Fruit fly (Drosophila melanogaster): ENCODE results near the gene GlcAT-S.
A peak's percentile ranks its signal among the peaks of the same experiment; 100 is the strongest.

The GlcAT-S gene

DNA sequence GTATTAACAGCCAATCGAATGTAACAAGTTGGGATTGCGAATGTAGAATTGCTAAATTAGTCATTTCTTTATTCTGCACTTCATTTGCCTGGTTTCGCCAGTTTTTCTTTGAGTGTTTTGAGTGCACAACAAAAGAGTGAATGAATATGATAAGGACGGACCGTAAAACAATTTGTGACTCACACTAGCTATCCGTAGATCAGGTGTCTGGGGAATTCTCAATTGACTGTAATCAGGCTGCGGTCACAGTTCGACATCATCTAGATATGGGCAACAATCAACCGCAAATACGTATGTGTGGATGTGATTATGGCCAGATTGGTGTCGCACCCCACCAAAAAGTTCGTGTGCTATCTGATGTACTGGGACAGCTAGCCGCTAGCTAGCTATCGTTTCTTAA is 3.7 kb downstream of the GlcAT-S start (continued):
- TF ChIP-seq salm (tag; optimal IDR thresholded peaks at IDR 0.05): no peak
- TF ChIP-seq CG8924 (tag; optimal IDR thresholded peaks at IDR 0.05): no peak
- no peak for TF ChIP-seq Atf-2 (GFP tag; optimal IDR thresholded peaks at IDR 0.05)
- no peak for TF ChIP-seq crc (GFP tag; optimal IDR thresholded peaks at IDR 0.05)
- no peak for TF ChIP-seq CG17912 (GFP tag; optimal IDR thresholded peaks at IDR 0.05)
- no peak for TF ChIP-seq CG14965 (GFP tag; optimal IDR thresholded peaks at IDR 0.05; ENCODE audit: borderline replicate concordance)
- no peak for TF ChIP-seq Hr51 (GFP tag; optimal IDR thresholded peaks at IDR 0.05)
- no peak for TF ChIP-seq CG10147 (GFP tag; optimal IDR thresholded peaks at IDR 0.05)
- TF ChIP-seq tll (GFP tag; optimal IDR thresholded peaks at IDR 0.05): no peak
- TF ChIP-seq Lhr (GFP tag; optimal IDR thresholded peaks at IDR 0.05): no peak
- TF ChIP-seq CTCF (GFP tag; optimal IDR thresholded peaks at IDR 0.05): no peak
- TF ChIP-seq kni (GFP tag; optimal IDR thresholded peaks at IDR 0.05): no peak

DNA sequence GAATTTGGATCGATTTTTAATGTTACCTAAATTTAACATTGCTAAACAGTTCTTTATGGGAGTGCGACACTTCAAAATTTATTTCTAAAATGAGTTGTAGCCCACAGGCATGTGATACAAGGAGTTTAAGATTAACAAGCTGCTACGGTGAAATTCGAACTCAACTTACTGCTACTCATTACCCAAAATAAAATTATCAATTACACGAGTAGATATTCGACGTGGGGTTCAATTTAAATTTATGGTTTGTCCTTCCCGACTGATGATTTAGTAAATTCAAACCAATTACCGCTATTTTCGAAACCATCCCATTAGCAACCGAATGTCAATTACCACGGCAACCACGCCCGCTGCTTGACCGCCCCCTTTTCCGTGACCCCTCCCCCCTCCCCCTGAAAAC is 8.9 kb downstream of the GlcAT-S start, which contains the start of gene CG31882:
Gene CG31882 (minus strand): TSS at position 101 of the 400 bp plus-strand sequence.
- TF ChIP-seq ac (GFP tag; optimal IDR thresholded peaks at IDR 0.05) (no peak), scrt (GFP tag; optimal IDR thresholded peaks at IDR 0.05) (no peak), CG8765 (GFP tag; IDR thresholded peaks at IDR 0.05) (no peak)

DNA sequence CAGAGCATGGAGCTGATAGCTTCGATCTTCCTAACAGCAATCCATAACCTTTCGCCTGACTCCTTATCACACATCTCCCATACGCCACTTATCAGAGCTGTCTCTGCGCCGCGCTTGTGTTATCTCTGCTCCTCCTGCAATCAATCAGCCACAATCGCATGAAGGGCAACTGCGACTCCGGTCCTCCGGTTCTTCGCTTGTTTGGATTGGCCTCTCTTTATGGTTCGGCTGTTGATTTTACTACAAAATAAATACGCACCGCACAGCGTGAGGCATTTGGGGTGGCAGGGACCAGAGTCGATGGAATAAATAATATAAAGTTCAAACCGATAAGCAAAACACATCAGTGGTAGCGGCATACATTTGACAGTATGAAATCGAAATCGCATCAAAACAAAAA is 16.8 kb downstream of the GlcAT-S start:
- TF ChIP-seq CTCF (GFP tag; optimal IDR thresholded peaks at IDR 0.05): no peak
- peak; percentile 25 for TF ChIP-seq PHDP (tag; optimal IDR thresholded peaks at IDR 0.05)
- peak; percentile 39 for TF ChIP-seq NC2α (GFP tag; optimal IDR thresholded peaks at IDR 0.05)
- TF ChIP-seq Oaz (GFP tag; IDR thresholded peaks at IDR 0.05): no peak
- TF ChIP-seq bbx (GFP tag; IDR thresholded peaks at IDR 0.05; ENCODE audit: partially characterized antibody): no peak
- peak; percentile 8 for TF ChIP-seq CG13123 (GFP tag; optimal IDR thresholded peaks at IDR 0.05)
- TF ChIP-seq CG33213 (GFP tag; optimal IDR thresholded peaks at IDR 0.05): peak; percentile 79
- TF ChIP-seq Spps (tag; optimal IDR thresholded peaks at IDR 0.05): peak; percentile 63
- TF ChIP-seq Sry-δ (GFP tag; optimal IDR thresholded peaks at IDR 0.05): peak; percentile 24
- TF ChIP-seq CG7556 (GFP tag; optimal IDR thresholded peaks at IDR 0.05): no peak
- peak; percentile 18 for TF ChIP-seq CHES-1-like (GFP tag; optimal IDR thresholded peaks at IDR 0.05)
- TF ChIP-seq Asciz (GFP tag; optimal IDR thresholded peaks at IDR 0.05): peak; percentile 79
- peak; percentile 55; the same call in 2 of the 3 replicates for TF ChIP-seq CG11695 (GFP tag; IDR thresholded peaks at IDR 0.05)
- TF ChIP-seq Myb (GFP tag; optimal IDR thresholded peaks at IDR 0.05): no peak
- no peak for TF ChIP-seq CG12659 (GFP tag; optimal IDR thresholded peaks at IDR 0.05)
- TF ChIP-seq CG4404 (GFP tag; IDR thresholded peaks at IDR 0.05): peak; percentile 50
- TF ChIP-seq run (tag; optimal IDR thresholded peaks at IDR 0.05): no peak
- TF ChIP-seq tna (GFP tag; IDR thresholded peaks at IDR 0.05; ENCODE audit: partially characterized antibody): no peak
- TF ChIP-seq CG9797 (GFP tag; optimal IDR thresholded peaks at IDR 0.05): no peak
- TF ChIP-seq CG7987 (GFP tag; optimal IDR thresholded peaks at IDR 0.05): peak; percentile 81
- TF ChIP-seq ftz-f1 (GFP tag; optimal IDR thresholded peaks at IDR 0.05): no peak
- TF ChIP-seq corto (GFP tag; optimal IDR thresholded peaks at IDR 0.05): no peak
- TF ChIP-seq Dref (GFP tag; IDR thresholded peaks at IDR 0.05): no peak
- peak; percentile 41 for TF ChIP-seq Antp (GFP tag; optimal IDR thresholded peaks at IDR 0.05)
- TF ChIP-seq p53 (GFP tag; optimal IDR thresholded peaks at IDR 0.05): peak; percentile 41
- no peak for TF ChIP-seq ase (GFP tag; IDR thresholded peaks at IDR 0.05)
- TF ChIP-seq Trl (optimal IDR thresholded peaks at IDR 0.05): no peak
- peak; percentile 68 for TF ChIP-seq Trl (GFP tag; optimal IDR thresholded peaks at IDR 0.05)
- TF ChIP-seq gfzf (GFP tag; optimal IDR thresholded peaks at IDR 0.05): no peak
- TF ChIP-seq CG12299 (tag; optimal IDR thresholded peaks at IDR 0.05): peak; percentile 32
- peak; percentile 67 for TF ChIP-seq CG8359 (GFP tag; optimal IDR thresholded peaks at IDR 0.05; ENCODE audit: borderline replicate concordance)
- TF ChIP-seq Nf-YA (GFP tag; IDR thresholded peaks at IDR 0.05): peak; percentile 56
- TF ChIP-seq CrebB (tag; optimal IDR thresholded peaks at IDR 0.05): peak; percentile 15
- TF ChIP-seq CG31224 (GFP tag; IDR thresholded peaks at IDR 0.05): no peak
- TF ChIP-seq Bteb2 (GFP tag; optimal IDR thresholded peaks at IDR 0.05): no peak

Measured in whole organism, embryonic.